Worm (Caenorhabditis elegans) whole organism, mixed stage, embryonic: Measurements from ENCODE around the gene Y66D12A.16.

Source experiments
- M03D4.4 ChIP-seq: sonication (generic microtip); optimal IDR thresholded peaks from 2 replicates; lab custom pipeline; 2017; ENCODE audit warnings: mild to moderate bottlenecking, missing genetic modification characterization, missing compliant biosample characterization
- bed-3 ChIP-seq: fragments of 200-800 bp; sonication (Bioruptor generic); optimal IDR thresholded peaks from 3 replicates; lab custom pipeline; 2018; ENCODE audit warnings: mild to moderate bottlenecking, missing genetic modification characterization, moderate library complexity, missing compliant biosample characterization
- blmp-1 ChIP-seq: fragments of 150-350 bp; optimal IDR thresholded peaks from 2 replicates; lab custom pipeline; 2014; ENCODE audit warnings: missing biosample characterization, missing genetic modification characterization
- ceh-39 ChIP-seq: fragments of 150-350 bp; optimal IDR thresholded peaks from 2 replicates; lab custom pipeline; 2014; ENCODE audit warnings: missing biosample characterization, missing genetic modification characterization
- ceh-43 ChIP-seq: fragments of 200-800 bp; sonication (Bioruptor generic); optimal IDR thresholded peaks from 2 replicates; lab custom pipeline; 2018; ENCODE audit warnings: mild to moderate bottlenecking, missing genetic modification characterization, moderate library complexity, missing compliant biosample characterization
- ceh-83 ChIP-seq: fragments of 200-800 bp; sonication (Bioruptor generic); optimal IDR thresholded peaks from 2 replicates; lab custom pipeline; 2018; ENCODE audit warnings: mild to moderate bottlenecking, missing genetic modification characterization, missing compliant biosample characterization
- ces-1 ChIP-seq: fragments of 150-350 bp; optimal IDR thresholded peaks from 2 replicates; lab custom pipeline; 2014; ENCODE audit warnings: missing biosample characterization, missing genetic modification reagents, missing genetic modification characterization
- cnd-1 ChIP-seq: fragments of 200-800 bp; sonication (Bioruptor generic); optimal IDR thresholded peaks from 2 replicates; lab custom pipeline; 2018; ENCODE audit warnings: mild to moderate bottlenecking, missing genetic modification characterization, missing compliant biosample characterization
- drap-1 ChIP-seq: fragments of 200-800 bp; sonication (Bioruptor generic); optimal IDR thresholded peaks from 3 replicates; lab custom pipeline; 2018; ENCODE audit warnings: mild to moderate bottlenecking, missing genetic modification characterization, missing compliant biosample characterization
- elt-1 ChIP-seq: sonication (generic microtip); optimal IDR thresholded peaks from 2 replicates; lab custom pipeline; 2017; ENCODE audit warnings: missing genetic modification characterization, mild to moderate bottlenecking, missing compliant biosample characterization, antibody characterized with exemption, moderate library complexity, borderline replicate concordance; ENCODE audit not compliant: insufficient read depth
- elt-3 ChIP-seq: fragments of 150-350 bp; optimal IDR thresholded peaks from 2 replicates; lab custom pipeline; 2014; ENCODE audit warnings: missing biosample characterization, missing genetic modification characterization
- flh-1 ChIP-seq: fragments of 200-800 bp; sonication (Bioruptor generic); optimal IDR thresholded peaks from 2 replicates; lab custom pipeline; 2018; ENCODE audit warnings: mild to moderate bottlenecking, missing genetic modification characterization, moderate library complexity, missing compliant biosample characterization
- ham-2 ChIP-seq: fragments of 200-800 bp; sonication (Bioruptor generic); optimal IDR thresholded peaks from 2 replicates; lab custom pipeline; 2018; ENCODE audit warnings: mild to moderate bottlenecking, missing genetic modification characterization, missing compliant biosample characterization
- hlh-1 ChIP-seq: fragments of 150-350 bp; optimal IDR thresholded peaks from 2 replicates; lab custom pipeline; 2014; ENCODE audit warnings: missing biosample characterization, missing genetic modification reagents, missing genetic modification characterization
- lin-13 ChIP-seq: fragments of 150-350 bp; optimal IDR thresholded peaks from 2 replicates; lab custom pipeline; 2014; ENCODE audit warnings: missing biosample characterization, missing genetic modification characterization
- lin-32 ChIP-seq: fragments of 200-800 bp; sonication (Bioruptor generic); optimal IDR thresholded peaks from 2 replicates; lab custom pipeline; 2018; ENCODE audit warnings: mild to moderate bottlenecking, missing genetic modification characterization, missing compliant biosample characterization
- mab-5 ChIP-seq: fragments of 150-350 bp; optimal IDR thresholded peaks from 2 replicates; lab custom pipeline; 2014; ENCODE audit warnings: missing biosample characterization, missing genetic modification characterization
- mep-1 ChIP-seq: fragments of 150-350 bp; optimal IDR thresholded peaks from 2 replicates; lab custom pipeline; 2017; ENCODE audit warnings: missing biosample characterization, missing genetic modification reagents, missing genetic modification characterization, inconsistent platforms
- mls-2 ChIP-seq: sonication (generic microtip); optimal IDR thresholded peaks from 2 replicates; lab custom pipeline; 2016; ENCODE audit warnings: mild to moderate bottlenecking, missing genetic modification characterization, moderate library complexity, missing compliant biosample characterization
- nhr-12 ChIP-seq: fragments of 150-350 bp; optimal IDR thresholded peaks from 2 replicates; lab custom pipeline; 2014; ENCODE audit warnings: missing biosample characterization, missing genetic modification characterization
- nhr-2 ChIP-seq: fragments of 150-350 bp; optimal IDR thresholded peaks from 2 replicates; lab custom pipeline; 2014; ENCODE audit warnings: missing biosample characterization, missing genetic modification characterization
- nhr-237 ChIP-seq: fragments of 150-350 bp; optimal IDR thresholded peaks from 2 replicates; lab custom pipeline; 2014; ENCODE audit warnings: missing biosample characterization, missing genetic modification characterization
- nhr-28 ChIP-seq: fragments of 150-350 bp; optimal IDR thresholded peaks from 2 replicates; lab custom pipeline; 2014; ENCODE audit warnings: missing biosample characterization, missing genetic modification characterization
- nhr-76 ChIP-seq: sonication (generic microtip); optimal IDR thresholded peaks from 2 replicates; lab custom pipeline; 2017; ENCODE audit warnings: missing biosample characterization, missing genetic modification characterization
- pha-4 ChIP-seq: fragments of 150-350 bp; optimal IDR thresholded peaks from 2 replicates; lab custom pipeline; 2018; ENCODE audit warnings: missing biosample characterization, missing genetic modification reagents, missing genetic modification characterization
- snpc-4 ChIP-seq: fragments of 150-350 bp; optimal IDR thresholded peaks from 2 replicates; lab custom pipeline; 2014; ENCODE audit warnings: missing biosample characterization, missing genetic modification characterization
- sptf-1 ChIP-seq: sonication (generic microtip); optimal IDR thresholded peaks from 2 replicates; lab custom pipeline; 2017; ENCODE audit warnings: mild to moderate bottlenecking, missing genetic modification characterization, moderate library complexity, missing compliant biosample characterization
- tbx-8 ChIP-seq: fragments of 200-800 bp; sonication (Bioruptor generic); optimal IDR thresholded peaks from 2 replicates; lab custom pipeline; 2018; ENCODE audit warnings: mild to moderate bottlenecking, missing genetic modification characterization, moderate library complexity, missing compliant biosample characterization
- unc-120 ChIP-seq: sonication (generic microtip); optimal IDR thresholded peaks from 2 replicates; lab custom pipeline; 2017; ENCODE audit warnings: missing genetic modification characterization, missing compliant biosample characterization; ENCODE audit not compliant: poor library complexity, severe bottlenecking
- unc-39 ChIP-seq: fragments of 150-350 bp; optimal IDR thresholded peaks from 2 replicates; lab custom pipeline; 2014; ENCODE audit warnings: missing biosample characterization, missing genetic modification characterization
- zip-8 ChIP-seq: fragments of 150-350 bp; optimal IDR thresholded peaks from 2 replicates; lab custom pipeline; 2014; ENCODE audit warnings: missing biosample characterization, missing genetic modification characterization
- ztf-11 ChIP-seq: fragments of 150-350 bp; optimal IDR thresholded peaks from 2 replicates; lab custom pipeline; 2014; ENCODE audit warnings: missing biosample characterization, missing genetic modification characterization

Gene Y66D12A.16

DNA sequence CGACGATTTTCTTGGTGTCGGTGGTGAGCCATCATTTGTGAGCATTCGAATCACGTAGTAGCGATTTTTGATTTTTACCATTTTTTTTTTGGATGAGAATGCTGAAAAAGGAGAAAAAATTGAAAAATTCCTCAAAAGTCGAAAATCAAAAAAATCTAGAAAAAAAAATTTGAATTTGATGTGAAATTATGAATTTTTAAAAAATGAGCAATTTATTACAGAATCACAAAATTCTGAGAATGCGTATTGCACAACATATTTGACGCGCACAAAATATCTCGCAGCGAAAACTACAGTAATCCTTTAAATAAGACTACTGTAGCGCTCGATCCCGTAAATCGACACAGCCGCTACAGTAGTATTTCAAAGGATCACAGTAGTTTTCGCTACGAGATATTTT is 36.1 kb upstream of the Y66D12A.16 start, which contains the start of gene popl-5:
Gene popl-5, minus strand, starts transcription at position 101 of the 400 bp plus-strand sequence.
- TF ChIP-seq unc-39 (tag; lab: Kevin White, UChicago): no peak
- no peak for TF ChIP-seq drap-1 (GFP tag; lab: Kevin White, UChicago)
- no peak for TF ChIP-seq zip-8 (tag; lab: Kevin White, UChicago)
- TF ChIP-seq ztf-11: no peak
- no peak for TF ChIP-seq snpc-4 (tag; lab: Kevin White, UChicago)
- no peak for TF ChIP-seq ces-1 (GFP tag; lab: Kevin White, UChicago)
- TF ChIP-seq tbx-8 (GFP tag; lab: Kevin White, UChicago): no peak
- no peak for TF ChIP-seq elt-1 (tag; lab: Kevin White, UChicago)
- TF ChIP-seq lin-32 (GFP tag; lab: Kevin White, UChicago): no peak
- TF ChIP-seq sptf-1 (tag; lab: Kevin White, UChicago): no peak
- TF ChIP-seq nhr-28 (tag; lab: Kevin White, UChicago): no peak
- TF ChIP-seq unc-120 (tag; lab: Kevin White, UChicago): no peak
- TF ChIP-seq ceh-43 (GFP tag; lab: Kevin White, UChicago): no peak
- TF ChIP-seq hlh-1: no peak
- no peak for TF ChIP-seq nhr-12 (tag; lab: Kevin White, UChicago)
- TF ChIP-seq ceh-39 (tag; lab: Kevin White, UChicago): no peak
- no peak for TF ChIP-seq mep-1
- no peak for TF ChIP-seq ceh-83

DNA sequence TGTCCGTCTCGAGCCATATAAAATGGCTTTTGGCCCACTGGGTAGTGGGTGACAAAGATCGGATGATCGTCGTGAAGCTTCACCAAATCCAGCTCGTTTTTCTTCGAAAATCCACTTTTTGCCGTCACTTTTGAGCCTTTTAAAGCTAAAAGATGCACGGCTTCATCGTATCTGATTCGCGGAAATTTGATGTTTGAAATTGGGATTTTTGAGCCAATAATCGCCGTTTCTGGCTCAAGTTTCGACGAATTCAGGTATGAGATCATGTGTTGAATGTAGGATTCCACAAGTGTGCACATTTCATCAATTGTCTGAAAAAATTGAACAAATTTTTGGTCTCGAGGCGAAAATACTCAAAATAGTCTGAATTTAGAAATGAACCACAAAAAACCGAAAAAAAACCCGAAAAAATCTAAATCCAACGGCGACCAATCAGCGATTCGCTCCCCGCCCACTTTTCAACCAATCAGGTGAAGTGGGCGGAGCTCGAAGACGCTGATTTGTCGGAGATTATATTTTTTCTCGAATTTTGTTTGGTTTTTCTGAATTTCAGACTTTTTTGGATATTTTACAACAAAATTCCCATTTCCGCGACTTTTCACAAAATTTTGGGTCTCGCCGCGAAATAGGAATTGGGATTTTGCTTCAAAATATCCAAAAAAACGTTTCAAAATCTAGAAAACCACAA is 34.5 kb upstream of the Y66D12A.16 start:
- TF ChIP-seq M03D4.4 (tag; lab: Kevin White, UChicago) (no peak), mab-5 (tag; lab: Kevin White, UChicago) (no peak), ztf-11 (no peak), lin-13 (tag; lab: Kevin White, UChicago) (no peak), snpc-4 (tag; lab: Kevin White, UChicago) (no peak), sptf-1 (tag; lab: Kevin White, UChicago) (no peak), zip-8 (tag; lab: Kevin White, UChicago) (no peak), nhr-28 (tag; lab: Kevin White, UChicago) (no peak), unc-120 (tag; lab: Kevin White, UChicago) (no peak), nhr-2 (tag; lab: Kevin White, UChicago) (no peak), hlh-1 (no peak), tbx-8 (GFP tag; lab: Kevin White, UChicago) (no peak), ham-2 (no peak), mep-1 (no peak), bed-3 (GFP tag; lab: Kevin White, UChicago) (no peak), nhr-76 (tag; lab: Kevin White, UChicago) (no peak), ceh-39 (tag; lab: Kevin White, UChicago) (no peak), flh-1 (GFP tag; lab: Kevin White, UChicago) (no peak), lin-32 (GFP tag; lab: Kevin White, UChicago) (no peak)
- TF ChIP-seq, all 35 proteins: peak for 0

DNA sequence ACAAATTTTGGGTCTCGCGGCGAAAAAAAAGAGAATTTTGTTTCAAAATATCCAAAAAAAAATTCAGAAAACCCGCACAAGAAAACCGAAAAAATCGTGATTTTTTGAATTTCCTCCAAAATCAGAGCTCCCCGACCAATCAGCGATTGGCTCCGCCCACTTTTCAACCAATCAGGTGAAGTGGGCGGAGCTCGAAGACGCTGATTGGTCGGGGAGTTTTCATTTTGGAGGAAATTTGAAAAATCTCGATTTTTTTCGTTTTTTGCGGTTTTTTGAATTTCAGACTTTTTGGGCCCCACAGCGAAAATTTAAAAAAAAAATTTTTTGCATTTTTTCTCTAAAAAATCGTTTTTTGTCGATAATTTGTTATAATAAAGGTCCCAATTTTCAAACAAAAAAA is 33.8 kb upstream of the Y66D12A.16 start:
- TF ChIP-seq nhr-12 (tag; lab: Kevin White, UChicago) (no peak), nhr-2 (tag; lab: Kevin White, UChicago) (no peak), nhr-28 (tag; lab: Kevin White, UChicago) (no peak), elt-3 (no peak), mep-1 (no peak), lin-32 (GFP tag; lab: Kevin White, UChicago) (no peak), unc-120 (tag; lab: Kevin White, UChicago) (no peak), blmp-1 (tag; lab: Kevin White, UChicago) (no peak), hlh-1 (no peak), elt-1 (tag; lab: Kevin White, UChicago) (no peak), zip-8 (tag; lab: Kevin White, UChicago) (no peak), ces-1 (GFP tag; lab: Kevin White, UChicago) (no peak), lin-13 (tag; lab: Kevin White, UChicago) (no peak), cnd-1 (tag; lab: Kevin White, UChicago) (no peak), mls-2 (tag; lab: Kevin White, UChicago) (no peak), drap-1 (GFP tag; lab: Kevin White, UChicago) (no peak), sptf-1 (tag; lab: Kevin White, UChicago) (no peak), snpc-4 (tag; lab: Kevin White, UChicago) (no peak), tbx-8 (GFP tag; lab: Kevin White, UChicago) (no peak)

DNA sequence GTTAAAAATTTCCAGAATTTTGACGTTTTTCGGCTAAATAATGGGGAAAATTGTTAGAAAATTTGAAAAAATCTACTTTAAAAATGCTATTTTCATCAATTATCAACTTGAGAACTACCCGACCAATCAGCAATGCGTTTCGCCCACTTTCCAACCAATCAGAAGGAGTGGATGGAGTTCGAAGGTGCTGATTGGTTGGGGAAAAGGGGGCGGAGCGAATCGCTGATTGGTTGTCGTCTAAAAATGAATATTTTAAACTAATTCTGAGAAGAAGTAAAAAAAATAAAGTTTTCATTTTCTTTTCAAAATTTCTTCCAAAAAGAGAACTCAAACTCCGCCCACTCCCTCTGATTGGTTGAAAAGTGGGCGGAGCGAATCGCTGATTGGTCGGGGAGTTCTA is 33.1 kb upstream of the Y66D12A.16 start:
- TF ChIP-seq cnd-1 (tag; lab: Kevin White, UChicago) (no peak), ces-1 (GFP tag; lab: Kevin White, UChicago) (no peak), lin-13 (tag; lab: Kevin White, UChicago) (no peak), nhr-12 (tag; lab: Kevin White, UChicago) (no peak), elt-1 (tag; lab: Kevin White, UChicago) (no peak), blmp-1 (tag; lab: Kevin White, UChicago) (no peak), mls-2 (tag; lab: Kevin White, UChicago) (no peak), M03D4.4 (tag; lab: Kevin White, UChicago) (no peak), nhr-237 (no peak), snpc-4 (tag; lab: Kevin White, UChicago) (no peak), zip-8 (tag; lab: Kevin White, UChicago) (no peak), pha-4 (tag; lab: Kevin White, UChicago) (no peak), elt-3 (no peak), nhr-2 (tag; lab: Kevin White, UChicago) (no peak)
- TF ChIP-seq, all 35 proteins: peak for 0
